Fruit fly (Drosophila melanogaster): Measurements from ENCODE around the gene CG43307.

CG43307 gene

DNA sequence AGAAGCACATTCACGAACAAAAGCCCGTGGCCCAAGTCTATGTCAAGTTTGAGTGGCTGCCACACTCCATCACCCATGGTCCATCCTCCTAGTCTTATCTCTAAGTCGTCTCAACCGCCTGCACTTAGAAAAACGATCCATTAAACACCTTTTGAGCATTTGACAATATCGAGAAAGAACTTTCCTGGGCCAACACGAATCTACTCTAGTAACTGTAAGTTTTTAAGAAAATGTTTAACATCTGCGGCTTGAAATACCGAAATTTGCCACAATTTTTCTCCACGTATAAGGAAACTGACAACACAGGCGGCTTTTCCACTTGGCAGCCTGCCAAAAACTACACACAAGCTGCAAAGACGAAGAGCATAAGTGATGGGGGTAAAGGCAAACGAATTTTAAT lies 16.2 kb upstream of the CG43307 start:
- TF ChIP-seq CG1620 (GFP tag; optimal IDR thresholded peaks at IDR 0.05): no peak
- TF ChIP-seq CG11617 (GFP tag; optimal IDR thresholded peaks at IDR 0.05): no peak

DNA sequence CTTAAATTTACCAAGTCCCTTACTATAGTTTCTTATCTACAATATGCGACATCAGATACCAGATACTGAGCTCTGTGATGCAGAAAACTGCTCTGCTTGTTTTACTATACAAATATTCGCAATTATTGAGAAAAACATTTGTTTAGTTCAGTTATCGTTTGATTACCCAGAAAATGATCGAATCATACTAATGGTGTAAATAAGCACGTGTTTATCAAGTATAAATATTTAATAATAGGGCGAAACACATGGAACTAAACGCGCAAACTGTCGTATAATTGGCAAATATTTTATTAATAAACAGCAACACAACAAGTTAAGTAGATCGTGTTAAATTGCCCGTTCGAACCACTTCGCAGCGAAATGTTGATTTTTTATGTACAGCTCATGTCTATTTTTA lies 13.4 kb upstream of the CG43307 start:
- TF ChIP-seq Crg-1 (GFP tag; optimal IDR thresholded peaks at IDR 0.05): peak; percentile 55
- peak; percentile 40 for TF ChIP-seq Mnt (GFP tag; optimal IDR thresholded peaks at IDR 0.05)
- TF ChIP-seq toe (GFP tag; optimal IDR thresholded peaks at IDR 0.05): no peak
- peak; percentile 52 for TF ChIP-seq CG12768 (GFP tag; optimal IDR thresholded peaks at IDR 0.05)
- TF ChIP-seq pad (GFP tag; optimal IDR thresholded peaks at IDR 0.05): peak; percentile 47
- TF ChIP-seq cic (GFP tag; optimal IDR thresholded peaks at IDR 0.05): peak; percentile 33
- no peak for TF ChIP-seq bab1 (GFP tag; optimal IDR thresholded peaks at IDR 0.05)
- TF ChIP-seq CG7101 (tag; optimal IDR thresholded peaks at IDR 0.05): peak; percentile 80
- peak; percentile 45 for TF ChIP-seq CG33017 (tag; optimal IDR thresholded peaks at IDR 0.05)
- TF ChIP-seq Hr96 (GFP tag; optimal IDR thresholded peaks at IDR 0.05): no peak
- TF ChIP-seq Clk (GFP tag; optimal IDR thresholded peaks at IDR 0.05): no peak
- TF ChIP-seq tj (GFP tag; optimal IDR thresholded peaks at IDR 0.05): no peak
- no peak for TF ChIP-seq cnc (optimal IDR thresholded peaks at IDR 0.05)
- TF ChIP-seq kay (GFP tag; ENCODE audit: borderline replicate concordance): peak; percentile 96
- peak; percentile 52 for TF ChIP-seq ovo (GFP tag; optimal IDR thresholded peaks at IDR 0.05)
- TF ChIP-seq CG5204 (GFP tag; optimal IDR thresholded peaks at IDR 0.05): no peak
- TF ChIP-seq CG7045 (GFP tag; optimal IDR thresholded peaks at IDR 0.05): peak; percentile 70
- peak; percentile 33 for TF ChIP-seq CG11617 (GFP tag; optimal IDR thresholded peaks at IDR 0.05)
- TF ChIP-seq CG1620 (GFP tag; optimal IDR thresholded peaks at IDR 0.05): no peak
- peak; percentile 59 for TF ChIP-seq CG14711 (tag; optimal IDR thresholded peaks at IDR 0.05)

DNA sequence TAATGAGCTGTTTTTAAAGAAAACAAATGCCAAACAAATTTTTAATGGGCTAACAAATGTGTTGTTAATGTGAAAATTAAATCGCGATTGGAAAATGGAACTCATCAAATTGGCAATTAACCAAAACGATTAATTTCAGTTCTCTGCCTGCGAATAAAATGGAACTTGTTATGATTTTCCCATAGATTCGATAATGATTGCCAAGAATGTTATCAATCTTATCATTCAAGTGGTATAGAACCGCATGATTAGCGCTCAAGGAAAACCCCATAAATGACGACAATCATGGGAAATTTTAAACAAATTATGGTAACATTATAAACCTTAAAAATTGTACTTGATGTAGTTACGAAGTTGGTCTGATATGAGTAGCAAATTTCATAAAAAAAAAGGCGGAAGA lies 12.7 kb upstream of the CG43307 start:
- TF ChIP-seq CG1620 (GFP tag; optimal IDR thresholded peaks at IDR 0.05) (no peak), CG33017 (tag; optimal IDR thresholded peaks at IDR 0.05) (no peak), Mnt (GFP tag; optimal IDR thresholded peaks at IDR 0.05) (no peak), cic (GFP tag; optimal IDR thresholded peaks at IDR 0.05) (no peak), CG14711 (tag; optimal IDR thresholded peaks at IDR 0.05) (no peak), CG7045 (GFP tag; optimal IDR thresholded peaks at IDR 0.05) (no peak), pad (GFP tag; optimal IDR thresholded peaks at IDR 0.05) (no peak), Hr96 (GFP tag; optimal IDR thresholded peaks at IDR 0.05) (no peak)

DNA sequence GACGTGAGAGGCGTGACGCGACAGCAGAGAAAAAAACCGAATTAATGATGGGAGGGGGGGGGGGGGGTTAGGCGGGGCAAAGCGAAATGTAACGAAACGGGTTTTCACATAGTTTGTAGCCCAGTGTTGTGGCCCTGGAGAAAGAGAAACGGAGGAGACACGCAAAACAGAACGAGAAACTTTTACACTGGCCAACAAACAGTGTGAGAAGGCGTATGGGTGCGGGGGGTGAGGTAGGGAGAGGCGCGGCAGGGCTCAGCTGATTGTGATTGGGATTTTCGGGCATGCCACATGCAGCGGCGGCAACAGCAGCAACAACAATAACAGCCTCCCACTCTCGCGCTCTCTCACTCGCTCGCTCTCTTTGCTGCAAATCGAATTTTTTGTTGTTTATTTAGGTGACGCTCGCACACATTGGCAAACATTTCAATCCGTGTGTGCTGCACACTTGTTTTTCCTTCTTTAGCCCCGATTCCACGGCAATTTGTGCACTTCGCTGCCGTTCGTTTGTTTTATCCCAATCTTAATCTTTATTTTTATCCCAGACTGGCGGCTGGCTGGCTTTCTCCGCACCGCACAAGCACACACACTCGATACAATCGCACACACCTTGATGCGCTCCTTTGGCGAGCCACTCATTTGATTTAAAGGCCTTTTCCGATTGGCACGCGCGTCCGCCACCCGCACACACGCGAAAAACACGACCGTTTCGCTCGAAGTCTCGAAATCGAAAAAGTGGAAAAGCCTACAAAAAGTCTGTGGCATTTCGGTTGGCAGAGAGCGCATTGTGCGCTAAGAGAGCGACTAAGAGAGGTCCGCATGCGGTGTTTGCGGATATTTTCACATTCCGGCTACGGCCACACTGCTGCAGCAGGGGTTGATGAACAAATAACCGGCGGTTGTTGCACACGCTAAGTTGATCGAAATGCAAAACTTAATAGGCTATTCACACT lies 11.7 kb upstream of the CG43307 start, which contains the start of gene CG9171:
CG9171 (minus strand) TSS at position 819 of the 953 bp plus-strand sequence.
- TF ChIP-seq CG12768 (GFP tag; optimal IDR thresholded peaks at IDR 0.05): peak; percentile 45
- TF ChIP-seq Hr96 (GFP tag; optimal IDR thresholded peaks at IDR 0.05): no peak
- TF ChIP-seq bab1 (GFP tag; optimal IDR thresholded peaks at IDR 0.05): peak; percentile 61
- no peak for TF ChIP-seq CG33017 (tag; optimal IDR thresholded peaks at IDR 0.05)
- peak; percentile 8 for TF ChIP-seq tj (GFP tag; optimal IDR thresholded peaks at IDR 0.05)
- TF ChIP-seq cic (GFP tag; optimal IDR thresholded peaks at IDR 0.05): no peak
- no peak for TF ChIP-seq toe (GFP tag; optimal IDR thresholded peaks at IDR 0.05)
- TF ChIP-seq Mnt (GFP tag; optimal IDR thresholded peaks at IDR 0.05): peak; percentile 80
- peak; percentile 35 for TF ChIP-seq CG11617 (GFP tag; optimal IDR thresholded peaks at IDR 0.05)
- peak; percentile 28 for TF ChIP-seq pad (GFP tag; optimal IDR thresholded peaks at IDR 0.05)
- TF ChIP-seq ovo (GFP tag; optimal IDR thresholded peaks at IDR 0.05): no peak

DNA sequence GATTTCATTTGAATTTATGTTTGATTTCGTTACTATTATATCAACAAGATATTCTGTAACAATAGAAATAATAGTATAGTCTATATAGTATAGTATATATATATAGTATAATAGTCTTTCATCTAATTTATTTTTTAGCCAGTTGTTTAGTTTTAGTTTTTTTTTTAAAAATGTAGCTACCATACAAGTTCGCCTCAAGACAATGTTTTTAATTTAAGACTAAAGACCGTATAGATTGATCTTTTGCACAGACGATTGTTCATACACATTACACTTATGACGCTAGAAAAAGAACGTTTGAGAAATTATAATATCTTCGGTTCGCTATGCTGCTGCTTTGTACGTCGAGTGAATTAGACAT lies 11.0 kb upstream of the CG43307 start:
- TF ChIP-seq kay (GFP tag; ENCODE audit: borderline replicate concordance) (no peak), toe (GFP tag; optimal IDR thresholded peaks at IDR 0.05) (no peak), CG12768 (GFP tag; optimal IDR thresholded peaks at IDR 0.05) (no peak), CG7045 (GFP tag; optimal IDR thresholded peaks at IDR 0.05) (no peak), tj (GFP tag; optimal IDR thresholded peaks at IDR 0.05) (no peak), CG11617 (GFP tag; optimal IDR thresholded peaks at IDR 0.05) (no peak), CG33017 (tag; optimal IDR thresholded peaks at IDR 0.05) (no peak), cic (GFP tag; optimal IDR thresholded peaks at IDR 0.05) (no peak), cnc (optimal IDR thresholded peaks at IDR 0.05) (no peak), CG7101 (tag; optimal IDR thresholded peaks at IDR 0.05) (no peak), Crg-1 (GFP tag; optimal IDR thresholded peaks at IDR 0.05) (no peak), bab1 (GFP tag; optimal IDR thresholded peaks at IDR 0.05) (no peak), pad (GFP tag; optimal IDR thresholded peaks at IDR 0.05) (no peak), Clk (GFP tag; optimal IDR thresholded peaks at IDR 0.05) (no peak), Hr96 (GFP tag; optimal IDR thresholded peaks at IDR 0.05) (no peak)

DNA sequence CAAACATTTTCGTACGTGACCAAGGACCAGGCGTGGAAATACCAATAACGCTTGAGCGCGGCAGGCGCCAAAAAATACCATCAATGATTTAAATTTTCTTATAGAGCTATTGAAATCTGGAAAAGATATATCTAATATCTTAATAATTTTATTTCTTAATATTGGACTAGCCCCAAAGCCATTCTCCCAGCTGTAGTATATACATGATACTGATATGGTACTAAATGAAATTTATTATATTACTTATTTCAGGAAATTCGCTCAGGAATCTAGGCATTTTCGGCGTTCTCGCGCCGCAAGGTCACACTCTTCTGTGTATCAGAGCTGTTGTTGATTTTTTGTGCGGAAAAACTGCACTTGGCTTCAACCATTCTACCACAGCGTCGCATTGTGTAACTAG lies 9.4 kb upstream of the CG43307 start, which contains the start of the genes CG14005 and CG7239:
CG14005 (minus strand) TSS at position 50 of the 400 bp plus-strand sequence.
CG7239 (plus strand) TSS at position 295 of the 400 bp plus-strand sequence.
- TF ChIP-seq CG1620 (GFP tag; optimal IDR thresholded peaks at IDR 0.05) (no peak), CG7101 (tag; optimal IDR thresholded peaks at IDR 0.05) (no peak), CG5204 (GFP tag; optimal IDR thresholded peaks at IDR 0.05) (no peak), pad (GFP tag; optimal IDR thresholded peaks at IDR 0.05) (no peak), toe (GFP tag; optimal IDR thresholded peaks at IDR 0.05) (no peak), Mnt (GFP tag; optimal IDR thresholded peaks at IDR 0.05) (no peak), cic (GFP tag; optimal IDR thresholded peaks at IDR 0.05) (no peak), CG33017 (tag; optimal IDR thresholded peaks at IDR 0.05) (no peak), tj (GFP tag; optimal IDR thresholded peaks at IDR 0.05) (no peak), Crg-1 (GFP tag; optimal IDR thresholded peaks at IDR 0.05) (no peak), kay (GFP tag; ENCODE audit: borderline replicate concordance) (no peak), Hr96 (GFP tag; optimal IDR thresholded peaks at IDR 0.05) (no peak), Clk (GFP tag; optimal IDR thresholded peaks at IDR 0.05) (no peak), ovo (GFP tag; optimal IDR thresholded peaks at IDR 0.05) (no peak), cnc (optimal IDR thresholded peaks at IDR 0.05) (no peak), bab1 (GFP tag; optimal IDR thresholded peaks at IDR 0.05) (no peak), CG7045 (GFP tag; optimal IDR thresholded peaks at IDR 0.05) (no peak), CG11617 (GFP tag; optimal IDR thresholded peaks at IDR 0.05) (no peak), CG14711 (tag; optimal IDR thresholded peaks at IDR 0.05) (no peak), CG12768 (GFP tag; optimal IDR thresholded peaks at IDR 0.05) (no peak)
